Fruit fly (Drosophila melanogaster): Measurements from ENCODE around the gene CG7044.

CG7044 gene

DNA sequence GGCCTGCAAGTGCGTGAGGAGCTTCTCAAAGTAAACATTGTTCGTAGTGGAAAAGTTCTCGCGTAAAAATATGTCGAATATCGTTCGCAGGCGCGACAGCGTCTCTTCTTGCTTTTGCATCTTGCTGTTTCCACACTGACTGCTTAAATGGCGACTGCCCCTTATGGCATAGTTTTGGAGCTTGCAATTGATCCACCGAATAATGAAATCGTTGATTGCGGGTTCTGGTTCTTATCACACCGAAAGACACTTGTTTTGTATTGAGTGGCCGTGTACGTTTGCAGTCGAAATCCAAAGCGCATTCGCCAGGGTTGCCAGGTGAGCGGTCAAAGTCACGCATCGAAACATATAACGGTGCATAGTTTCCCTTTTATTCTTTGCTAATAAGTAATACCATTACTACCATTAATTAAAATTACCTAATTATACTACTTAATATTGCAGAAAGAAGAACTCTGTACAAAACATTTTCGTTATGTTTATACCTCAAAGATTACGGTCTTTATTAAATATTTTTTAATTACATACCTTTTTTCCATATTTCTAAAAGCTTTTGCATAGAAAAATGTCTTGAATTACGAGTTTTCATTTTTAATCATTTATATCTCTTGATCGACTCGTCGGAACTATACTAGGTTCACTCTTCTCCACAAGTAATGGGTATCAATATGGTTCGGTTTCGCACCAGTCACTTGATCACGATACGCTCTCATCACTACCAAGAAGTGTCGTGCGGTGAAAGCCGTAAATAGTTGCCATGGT, at the start of gene CG7044, which contains the start of gene Tbc1d22 (continued):
- peak; percentile 82 for TF ChIP-seq CoRest (tag; optimal IDR thresholded peaks at IDR 0.05)
- peak; percentile 29 for TF ChIP-seq CG2116 (GFP tag; optimal IDR thresholded peaks at IDR 0.05)
- no peak for TF ChIP-seq seq (GFP tag; IDR thresholded peaks at IDR 0.05)
- 0 out of 3 replicates have a peak, but pooled peaks have one; percentile 10 for TF ChIP-seq CG6791 (GFP tag; IDR thresholded peaks at IDR 0.05; ENCODE audit: partially characterized antibody)
- no peak for TF ChIP-seq Bdp1 (GFP tag; optimal IDR thresholded peaks at IDR 0.05)
- TF ChIP-seq kah (GFP tag; optimal IDR thresholded peaks at IDR 0.05): peak; percentile 88
- TF ChIP-seq bab2 (GFP tag; optimal IDR thresholded peaks at IDR 0.05): peak; percentile 26
- TF ChIP-seq NFAT (GFP tag; IDR thresholded peaks at IDR 0.05): peak; percentile 45; the same call in 1 of the 2 replicates
- TF ChIP-seq Nf-YB (GFP tag; optimal IDR thresholded peaks at IDR 0.05): peak; percentile 7
- TF ChIP-seq CG8089 (GFP tag; optimal IDR thresholded peaks at IDR 0.05): peak; percentile 18
- no peak for TF ChIP-seq D (optimal IDR thresholded peaks at IDR 0.05)
- TF ChIP-seq D (GFP tag; optimal IDR thresholded peaks at IDR 0.05): no peak
- TF ChIP-seq so (GFP tag; IDR thresholded peaks at IDR 0.05): no peak
- peak; percentile 3 for TF ChIP-seq NK7.1 (GFP tag; optimal IDR thresholded peaks at IDR 0.05)
- TF ChIP-seq CG10209 (GFP tag; optimal IDR thresholded peaks at IDR 0.05): peak; percentile 29
- peak; percentile 0 for TF ChIP-seq CG10654 (GFP tag; optimal IDR thresholded peaks at IDR 0.05)
- TF ChIP-seq Rfx (GFP tag; IDR thresholded peaks at IDR 0.05): peak; percentile 44; the same call in 1 of the 2 replicates
- TF ChIP-seq lola (GFP tag; optimal IDR thresholded peaks at IDR 0.05): peak in 1 of 3 experiments; percentile 72
- TF ChIP-seq Xbp1 (GFP tag; optimal IDR thresholded peaks at IDR 0.05): peak; percentile 71
- TF ChIP-seq Med (GFP tag): peak; percentile 69
- peak; percentile 21 for TF ChIP-seq pzg (GFP tag; optimal IDR thresholded peaks at IDR 0.05)
- TF ChIP-seq fd3F (GFP tag; optimal IDR thresholded peaks at IDR 0.05): peak; percentile 6
- TF ChIP-seq CG9797 (GFP tag; optimal IDR thresholded peaks at IDR 0.05): peak; percentile 66
- peak; percentile 39 for TF ChIP-seq Scr (GFP tag; IDR thresholded peaks at IDR 0.05; ENCODE audit: partially characterized antibody)
- TF ChIP-seq wor (GFP tag; IDR thresholded peaks at IDR 0.05): peak; percentile 14; the same call in 1 of the 2 replicates
- peak; percentile 30; the same call in 1 of the 3 replicates for TF ChIP-seq ci (GFP tag; IDR thresholded peaks at IDR 0.05)
- peak; percentile 70 for TF ChIP-seq zfh2 (GFP tag; optimal IDR thresholded peaks at IDR 0.05)
- TF ChIP-seq CG43689 (GFP tag; IDR thresholded peaks at IDR 0.05): no peak
- peak; percentile 22 for TF ChIP-seq twi (tag; optimal IDR thresholded peaks at IDR 0.05)
- TF ChIP-seq Nf-YC (tag; optimal IDR thresholded peaks at IDR 0.05): peak; percentile 54
- peak; percentile 58 for TF ChIP-seq az2 (GFP tag; optimal IDR thresholded peaks at IDR 0.05)
- peak; percentile 56 for TF ChIP-seq lmd (GFP tag; IDR thresholded peaks at IDR 0.05)
- peak; percentile 51 for TF ChIP-seq CG9437 (GFP tag; optimal IDR thresholded peaks at IDR 0.05)
- TF ChIP-seq Pdp1 (GFP tag; optimal IDR thresholded peaks at IDR 0.05): peak; percentile 13 to 33
- peak; percentile 60 for TF ChIP-seq CG9932 (GFP tag; IDR thresholded peaks at IDR 0.05)
- TF ChIP-seq CG4820 (GFP tag; optimal IDR thresholded peaks at IDR 0.05): peak; percentile 39
- peak; percentile 44; the same call in 1 of the 2 replicates for TF ChIP-seq Ptx1 (GFP tag; IDR thresholded peaks at IDR 0.05)
- TF ChIP-seq B-H2 (GFP tag; optimal IDR thresholded peaks at IDR 0.05): no peak
- peak; percentile 32 for TF ChIP-seq CG13123 (GFP tag; optimal IDR thresholded peaks at IDR 0.05)
- peak; percentile 96 for TF ChIP-seq CG3995 (GFP tag; optimal IDR thresholded peaks at IDR 0.05)
- peak; percentile 63 for TF ChIP-seq CG13424 (tag; optimal IDR thresholded peaks at IDR 0.05)
- no peak for TF ChIP-seq CG34224 (GFP tag; IDR thresholded peaks at IDR 0.05; ENCODE audit: partially characterized antibody)
- TF ChIP-seq BEAF-32 (GFP tag; optimal IDR thresholded peaks at IDR 0.05): peak; percentile 81
- peak; percentile 16 for TF ChIP-seq Dp (GFP tag; optimal IDR thresholded peaks at IDR 0.05)
- no peak for TF ChIP-seq CG16779 (GFP tag; IDR thresholded peaks at IDR 0.05)
- peak; percentile 1 for TF ChIP-seq CG10462 (GFP tag; optimal IDR thresholded peaks at IDR 0.05)
- peak; percentile 45 for TF ChIP-seq Usf (GFP tag; optimal IDR thresholded peaks at IDR 0.05)
- peak; percentile 64 for TF ChIP-seq HLH54F (GFP tag; optimal IDR thresholded peaks at IDR 0.05)
- TF ChIP-seq NfI (GFP tag; optimal IDR thresholded peaks at IDR 0.05): peak; percentile 32
